Fruit fly (Drosophila melanogaster) whole organism, embryonic: ENCODE measurements around the gene hfw.
A peak's percentile ranks its signal among the peaks of the same experiment; 100 is the strongest.

Source experiments
- CG10147 ChIP-seq: fragments of 200-800 bp; sonication (Bioruptor generic); optimal IDR thresholded peaks from 2 replicates; lab custom pipeline; 2019; ENCODE audit warnings: missing biosample characterization, mild to moderate bottlenecking, missing genetic modification characterization, moderate library complexity
- CG1024 ChIP-seq: fragments of 200-800 bp; sonication (Bioruptor generic); IDR thresholded peaks from 2 replicates; pipeline ENCODE4 v1.3.6; 2022; ENCODE audit warnings: missing biosample characterization, missing genetic modification characterization
- CG11085 ChIP-seq: fragments of 200-800 bp; sonication (Bioruptor generic); IDR thresholded peaks from 2 replicates; pipeline ENCODE4 v1.3.6; 2022; ENCODE audit warnings: missing biosample characterization, missing genetic modification characterization
- CG11696 ChIP-seq: fragments of 200-800 bp; sonication (Bioruptor generic); IDR thresholded peaks from 2 replicates; pipeline ENCODE4 v1.3.6; 2022; ENCODE audit warnings: missing biosample characterization, missing genetic modification characterization
- CG13123 ChIP-seq: fragments of 200-800 bp; sonication (Bioruptor generic); optimal IDR thresholded peaks from 2 replicates; lab custom pipeline; 2016; ENCODE audit warnings: missing biosample characterization, missing genetic modification characterization
- CG13424 ChIP-seq: fragments of 200-800 bp; sonication (Bioruptor generic); optimal IDR thresholded peaks from 2 replicates; lab custom pipeline; 2019; ENCODE audit warnings: missing biosample characterization, mild to moderate bottlenecking, missing genetic modification characterization, moderate library complexity
- CG13894 ChIP-seq: fragments of 200-800 bp; sonication (Bioruptor generic); optimal IDR thresholded peaks from 3 replicates; lab custom pipeline; 2018; ENCODE audit warnings: missing biosample characterization, mild to moderate bottlenecking, missing genetic modification characterization, moderate library complexity
- CG15479 ChIP-seq: fragments of 200-800 bp; sonication (Bioruptor generic); optimal IDR thresholded peaks from 3 replicates; lab custom pipeline; 2019; ENCODE audit warnings: missing biosample characterization, mild to moderate bottlenecking, missing genetic modification characterization, moderate library complexity
- CG15696 ChIP-seq: fragments of 200-800 bp; sonication (Bioruptor generic); optimal IDR thresholded peaks from 2 replicates; lab custom pipeline; 2019; ENCODE audit warnings: missing biosample characterization, mild to moderate bottlenecking, missing genetic modification characterization, moderate library complexity
- CG17186 ChIP-seq: fragments of 200-800 bp; sonication (Bioruptor generic); optimal IDR thresholded peaks from 3 replicates; lab custom pipeline; 2017; ENCODE audit warnings: missing biosample characterization, missing genetic modification reagents, missing genetic modification characterization
- CG18262 ChIP-seq: fragments of 200-800 bp; optimal IDR thresholded peaks from 3 replicates; lab custom pipeline; 2019; ENCODE audit warnings: missing biosample characterization, mild to moderate bottlenecking, missing genetic modification characterization, moderate library complexity
- CG2712 ChIP-seq: fragments of 200-800 bp; optimal IDR thresholded peaks from 3 replicates; lab custom pipeline; 2019; ENCODE audit warnings: missing biosample characterization, mild to moderate bottlenecking, missing genetic modification characterization, moderate library complexity
- CG34224 ChIP-seq: fragments of 200-800 bp; sonication (Bioruptor generic); IDR thresholded peaks from 3 replicates; pipeline ENCODE4 v1.3.6; 2022; ENCODE audit warnings: missing biosample characterization, missing genetic modification characterization; ENCODE audit not compliant: partially characterized antibody
- CG6654 ChIP-seq: fragments of 200-800 bp; sonication (Bioruptor generic); optimal IDR thresholded peaks from 2 replicates; lab custom pipeline; 2017; ENCODE audit warnings: missing biosample characterization, mild to moderate bottlenecking, missing genetic modification characterization
- CG7963 ChIP-seq: fragments of 200-800 bp; sonication (Bioruptor generic); IDR thresholded peaks from 3 replicates; pipeline ENCODE4 v1.3.6; 2022; ENCODE audit warnings: missing biosample characterization, missing genetic modification characterization; ENCODE audit not compliant: partially characterized antibody
- CG8478 ChIP-seq: fragments of >200 bp; optimal IDR thresholded peaks from 2 replicates; lab custom pipeline; 2018
- CG8944 ChIP-seq: fragments of 200-800 bp; sonication (Bioruptor generic); optimal IDR thresholded peaks from 3 replicates; lab custom pipeline; 2016; ENCODE audit warnings: missing biosample characterization, missing genetic modification characterization
- CG9876 ChIP-seq: fragments of 200-800 bp; sonication (Bioruptor generic); optimal IDR thresholded peaks from 2 replicates; lab custom pipeline; 2016; ENCODE audit warnings: missing biosample characterization, missing genetic modification characterization
- D19A ChIP-seq: fragments of 200-800 bp; optimal IDR thresholded peaks from 3 replicates; lab custom pipeline; 2019; ENCODE audit warnings: missing biosample characterization, mild to moderate bottlenecking, missing genetic modification characterization, moderate library complexity
- Dp ChIP-seq: fragments of 200-800 bp; sonication (Bioruptor generic); optimal IDR thresholded peaks from 2 replicates; lab custom pipeline; 2018; ENCODE audit warnings: missing biosample characterization, mild to moderate bottlenecking, missing genetic modification characterization, moderate library complexity
- ERR ChIP-seq: fragments of 200-800 bp; sonication (Bioruptor generic); optimal IDR thresholded peaks from 2 replicates; lab custom pipeline; 2016; ENCODE audit warnings: missing biosample characterization, missing genetic modification characterization
- HLH54F ChIP-seq: fragments of 200-800 bp; sonication (Bioruptor generic); optimal IDR thresholded peaks from 3 replicates; lab custom pipeline; 2016; ENCODE audit warnings: missing biosample characterization, missing genetic modification characterization
- Jarid2 ChIP-seq: fragments of 200-800 bp; sonication (Bioruptor generic); optimal IDR thresholded peaks from 3 replicates; lab custom pipeline; 2017; ENCODE audit warnings: mild to moderate bottlenecking, missing biosample characterization, missing genetic modification reagents, missing genetic modification characterization
- Kr ChIP-seq: fragments of 200-800 bp; sonication (Bioruptor generic); optimal IDR thresholded peaks from 2 replicates; lab custom pipeline; 2017; ENCODE audit warnings: missing biosample characterization, mild to moderate bottlenecking, missing genetic modification characterization
- MTF-1 ChIP-seq: fragments of 200-800 bp; sonication (Bioruptor generic); optimal IDR thresholded peaks from 2 replicates; lab custom pipeline; 2018; ENCODE audit warnings: missing biosample characterization, mild to moderate bottlenecking, missing genetic modification characterization, borderline replicate concordance
- Max ChIP-seq: fragments of 200-800 bp; sonication (Bioruptor generic); optimal IDR thresholded peaks from 2 replicates; lab custom pipeline; 2016; ENCODE audit warnings: missing biosample characterization, mild to moderate bottlenecking, missing genetic modification characterization
- Stat92E ChIP-seq, 3 experiments: fragments of >200 bp in 2 of 3; fragments of 200-800 bp in 1 of 3; sonication (Bioruptor generic) in 1 of 3; optimal IDR thresholded peaks; 2 replicates each; lab custom pipeline; 2017 to 2019; ENCODE audit warnings: missing biosample characterization in 3 of 3, missing genetic modification characterization in 3 of 3, mild to moderate bottlenecking in 1 of 3, moderate library complexity in 1 of 3
- Taf1 ChIP-seq: fragments of 200-800 bp; sonication (Bioruptor generic); IDR thresholded peaks from 2 replicates; pipeline ENCODE4 v1.3.6; 2022; ENCODE audit warnings: missing biosample characterization, missing genetic modification characterization
- Xrp1 ChIP-seq: fragments of 200-800 bp; sonication (Bioruptor generic); IDR thresholded peaks from 2 replicates; pipeline ENCODE4 v1.3.6; 2022; ENCODE audit warnings: missing biosample characterization, missing genetic modification characterization
- cg ChIP-seq: fragments of 200-800 bp; sonication (Bioruptor generic); optimal IDR thresholded peaks from 3 replicates; lab custom pipeline; 2019; ENCODE audit warnings: missing biosample characterization, mild to moderate bottlenecking, missing genetic modification characterization, moderate library complexity
- chinmo ChIP-seq: fragments of 200-800 bp; sonication (Bioruptor generic); IDR thresholded peaks from 4 replicates; pipeline ENCODE4 v1.3.6; 2022; ENCODE audit warnings: missing biosample characterization, missing genetic modification characterization; ENCODE audit not compliant: partially characterized antibody
- disco-r ChIP-seq: fragments of 200-800 bp; sonication (Bioruptor generic); optimal IDR thresholded peaks from 2 replicates; lab custom pipeline; 2016; ENCODE audit warnings: missing biosample characterization, missing genetic modification characterization
- ems ChIP-seq: fragments of 200-800 bp; sonication (Bioruptor generic); optimal IDR thresholded peaks from 3 replicates; lab custom pipeline; 2016; ENCODE audit warnings: missing biosample characterization, missing genetic modification characterization
- fd64A ChIP-seq: fragments of 200-800 bp; sonication (Bioruptor generic); optimal IDR thresholded peaks from 3 replicates; lab custom pipeline; 2018; ENCODE audit warnings: missing biosample characterization, mild to moderate bottlenecking, missing genetic modification characterization
- gro ChIP-seq: fragments of 200-800 bp; sonication (Bioruptor generic); optimal IDR thresholded peaks from 2 replicates; lab custom pipeline; 2016; ENCODE audit warnings: missing biosample characterization, missing genetic modification characterization
- jing ChIP-seq: fragments of 200-800 bp; sonication (Bioruptor generic); optimal IDR thresholded peaks from 2 replicates; lab custom pipeline; 2018; ENCODE audit warnings: missing biosample characterization, mild to moderate bottlenecking, missing genetic modification characterization
- nerfin-1 ChIP-seq: fragments of 200-800 bp; sonication (Bioruptor generic); optimal IDR thresholded peaks from 3 replicates; lab custom pipeline; 2019; ENCODE audit warnings: missing biosample characterization, mild to moderate bottlenecking, missing genetic modification characterization, moderate library complexity
- nom ChIP-seq: fragments of 200-800 bp; sonication (Bioruptor generic); optimal IDR thresholded peaks from 2 replicates; lab custom pipeline; 2017; ENCODE audit warnings: missing biosample characterization, missing genetic modification characterization, mild to moderate bottlenecking, moderate library complexity, missing genetic modification reagents
- odd ChIP-seq: fragments of 200-800 bp; sonication (Bioruptor generic); optimal IDR thresholded peaks from 2 replicates; lab custom pipeline; 2017; ENCODE audit warnings: missing biosample characterization, mild to moderate bottlenecking, missing genetic modification characterization
- pita ChIP-seq: fragments of 200-800 bp; sonication (Bioruptor generic); optimal IDR thresholded peaks from 2 replicates; lab custom pipeline; 2017; ENCODE audit warnings: missing biosample characterization, mild to moderate bottlenecking, missing genetic modification characterization
- prd ChIP-seq, 3 experiments: fragments of >200 bp in 2 of 3; fragments of 200-800 bp in 1 of 3; sonication (Bioruptor generic) in 1 of 3; optimal IDR thresholded peaks in 2 of 3; IDR thresholded peaks in 1 of 3; 2 replicates in 2 of 3; 3 replicates in 1 of 3; pipeline versions ENCODE4 v1.3.6 to Lab custom; 2017 to 2022; ENCODE audit warnings: missing biosample characterization in 1 of 3, missing genetic modification characterization in 1 of 3
- psq ChIP-seq: fragments of 200-800 bp; sonication (Bioruptor generic); optimal IDR thresholded peaks from 2 replicates; lab custom pipeline; 2017; ENCODE audit warnings: missing biosample characterization, missing genetic modification characterization
- sd ChIP-seq: fragments of 200-800 bp; sonication (Bioruptor generic); optimal IDR thresholded peaks from 3 replicates; lab custom pipeline; 2018; ENCODE audit warnings: missing biosample characterization, mild to moderate bottlenecking, missing genetic modification characterization, moderate library complexity
- slou ChIP-seq: fragments of 200-800 bp; sonication (Bioruptor generic); optimal IDR thresholded peaks from 3 replicates; lab custom pipeline; 2016; ENCODE audit warnings: missing biosample characterization, missing genetic modification characterization
- slp2 ChIP-seq: fragments of 200-800 bp; sonication (Bioruptor generic); optimal IDR thresholded peaks from 2 replicates; lab custom pipeline; 2016; ENCODE audit warnings: missing biosample characterization, missing genetic modification characterization
- stc ChIP-seq: fragments of 200-800 bp; sonication (Bioruptor generic); IDR thresholded peaks from 2 replicates; pipeline ENCODE4 v1.3.6; 2022; ENCODE audit warnings: missing biosample characterization, missing genetic modification characterization
- sug ChIP-seq: fragments of 200-800 bp; optimal IDR thresholded peaks from 2 replicates; lab custom pipeline; 2019; ENCODE audit warnings: missing biosample characterization, mild to moderate bottlenecking, missing genetic modification characterization, moderate library complexity
- tgo ChIP-seq: fragments of 200-800 bp; sonication (Bioruptor generic); IDR thresholded peaks from 3 replicates; pipeline ENCODE4 v1.3.6; 2022; ENCODE audit warnings: missing biosample characterization, missing genetic modification characterization
- usp ChIP-seq: fragments of >200 bp; optimal IDR thresholded peaks from 2 replicates; lab custom pipeline; 2017; ENCODE audit warnings: missing biosample characterization, missing genetic modification characterization
- yki ChIP-seq: fragments of >200 bp; optimal IDR thresholded peaks from 3 replicates; lab custom pipeline; 2018

The hfw gene

dm6 chrX:1669214-1669613, at the start of gene hfw, which contains the start of gene CG3740 (continued):
- TF ChIP-seq CG17186 (GFP tag; lab: Kevin White, UChicago) (peak; percentile 30), CG13424 (peak; percentile 74), CG1024 (peak; percentile 33; the same call in 1 of the 2 replicates), tgo (GFP tag; lab: Robert Waterston, UW) (peak; percentile 77), slou (peak; percentile 54), fd64A (GFP tag; lab: Kevin White, UChicago) (no peak), CG2712 (tag; lab: Kevin White, UChicago) (peak; percentile 84), CG11085 (GFP tag; lab: Robert Waterston, UW) (peak; percentile 67), CG15696 (peak; percentile 65), CG34224 (peak; percentile 90), sug (peak; percentile 68), CG6654 (peak; percentile 14), ERR (GFP tag; lab: Kevin White, UChicago) (no peak), Taf1 (GFP tag; lab: Robert Waterston, UW) (no peak), nerfin-1 (peak; percentile 3), jing (no peak), gro (no peak), Max (GFP tag; lab: Kevin White, UChicago) (peak; percentile 34), prd (optimal IDR thresholded peaks at IDR 0.05; lab: Kevin White, UChicago) (no peak), prd (GFP tag; IDR thresholded peaks at IDR 0.05; lab: Robert Waterston, UW) (peak; percentile 89), slp2 (GFP tag; lab: Kevin White, UChicago) (no peak), Xrp1 (GFP tag; lab: Robert Waterston, UW) (peak; percentile 85), CG13894 (tag; lab: Kevin White, UChicago) (peak; percentile 25), D19A (tag; lab: Kevin White, UChicago) (no peak), odd (no peak), CG11696 (GFP tag; lab: Robert Waterston, UW) (no peak), CG15479 (no peak), CG18262 (tag; lab: Kevin White, UChicago) (no peak), CG8478 (no peak), disco-r (GFP tag; lab: Kevin White, UChicago) (no peak), CG9876 (GFP tag; lab: Kevin White, UChicago) (no peak), CG7963 (peak; percentile 82), yki (lab: Kevin White, UChicago) (no peak), pita (GFP tag; lab: Kevin White, UChicago) (no peak), Stat92E (GFP tag; optimal IDR thresholded peaks at IDR 0.05; lab: Kevin White, UChicago) (no peak), nom (GFP tag; lab: Kevin White, UChicago) (no peak), CG8944 (peak; percentile 20), Dp (GFP tag; lab: Kevin White, UChicago) (peak; percentile 41), stc (GFP tag; lab: Robert Waterston, UW) (0 out of 2 replicates have a peak, but pooled peaks have one; percentile 44), cg (GFP tag; lab: Kevin White, UChicago) (no peak), psq (GFP tag; lab: Kevin White, UChicago) (peak; percentile 45), CG10147 (peak; percentile 71), sd (tag; lab: Kevin White, UChicago) (no peak), CG13123 (GFP tag; lab: Kevin White, UChicago) (no peak), ems (GFP tag; lab: Kevin White, UChicago) (peak; percentile 49), usp (GFP tag; lab: Kevin White, UChicago) (no peak), MTF-1 (GFP tag; lab: Kevin White, UChicago) (no peak), Jarid2 (GFP tag; lab: Kevin White, UChicago) (no peak), chinmo (GFP tag; lab: Robert Waterston, UW) (0 out of 4 replicates have a peak, but pooled peaks have one; percentile 67), Kr (GFP tag; lab: Kevin White, UChicago) (peak; percentile 20), HLH54F (GFP tag; lab: Kevin White, UChicago) (no peak)
